Fruit fly (Drosophila melanogaster) Kc167 (cell line): ENCODE measurements around the gene PPP4R2r.

Experiments used
- Myc ChIP-seq: fragments of >200 bp; optimal IDR thresholded peaks from 2 replicates; lab custom pipeline; 2017; ENCODE audit warnings: missing external identifiers
- Sin3A ChIP-seq: fragments of >200 bp; optimal IDR thresholded peaks from 2 replicates; lab custom pipeline; 2018; ENCODE audit warnings: missing external identifiers
- h ChIP-seq: fragments of >200 bp; optimal IDR thresholded peaks from 3 replicates; lab custom pipeline; 2018; ENCODE audit warnings: missing external identifiers
- insv ChIP-seq: fragments of >200 bp; optimal IDR thresholded peaks from 3 replicates; lab custom pipeline; 2018; ENCODE audit warnings: missing external identifiers
- psq ChIP-seq: fragments of >200 bp; optimal IDR thresholded peaks from 2 replicates; lab custom pipeline; 2017; ENCODE audit warnings: missing external identifiers

dm6 chrX:10459576-10459975 lies 19.1 kb upstream of the PPP4R2r start, which contains the start of gene Or9a:
- no peak for TF ChIP-seq insv (lab: Kevin White, UChicago)
- no peak for TF ChIP-seq h (lab: Kevin White, UChicago)
- no peak for TF ChIP-seq Sin3A
- no peak for TF ChIP-seq psq (lab: Kevin White, UChicago)
- no peak for TF ChIP-seq Myc
